Worm (Caenorhabditis elegans) whole organism, young adult: ENCODE results near the gene F35E8.13.
A peak's percentile ranks its signal among the peaks of the same experiment; 100 is the strongest.

Source experiments
- B0019.2 ChIP-seq: fragments of 200-800 bp; sonication (Bioruptor generic); conservative IDR thresholded peaks from 2 replicates; pipeline ENCODE4 v1.3.6; 2022; ENCODE audit warnings: missing genetic modification reagents, missing genetic modification characterization, missing compliant biosample characterization
- B0261.1 ChIP-seq: sonication (generic microtip); optimal IDR thresholded peaks from 2 replicates; lab custom pipeline; 2016; ENCODE audit warnings: mild to moderate bottlenecking, missing genetic modification characterization, moderate library complexity, missing compliant biosample characterization
- B0336.3 ChIP-seq: fragments of 200-800 bp; sonication (Bioruptor generic); IDR thresholded peaks from 2 replicates; pipeline ENCODE4 v1.3.6; 2022; ENCODE audit warnings: missing genetic modification characterization, missing compliant biosample characterization
- C06A6.2 ChIP-seq: fragments of 200-800 bp; sonication (Bioruptor generic); conservative IDR thresholded peaks from 2 replicates; pipeline ENCODE4 v1.3.6; 2022; ENCODE audit warnings: missing genetic modification characterization, missing compliant biosample characterization
- F33H1.4 ChIP-seq: fragments of 200-800 bp; sonication (Bioruptor generic); IDR thresholded peaks from 2 replicates; pipeline ENCODE4 v1.3.6; 2022; ENCODE audit warnings: missing genetic modification reagents, missing genetic modification characterization, missing compliant biosample characterization
- F55B11.4 ChIP-seq: sonication (generic microtip); optimal IDR thresholded peaks from 2 replicates; lab custom pipeline; 2016; ENCODE audit warnings: missing compliant biosample characterization, missing genetic modification characterization, borderline replicate concordance; ENCODE audit not compliant: insufficient read depth
- F57A8.1 ChIP-seq: fragments of 200-800 bp; sonication (Bioruptor generic); optimal IDR thresholded peaks from 2 replicates; lab custom pipeline; 2018; ENCODE audit warnings: mild to moderate bottlenecking, missing genetic modification characterization, moderate library complexity, missing compliant biosample characterization
- T26A5.8 ChIP-seq: sonication (generic microtip); optimal IDR thresholded peaks from 2 replicates; lab custom pipeline; 2016; ENCODE audit warnings: missing genetic modification characterization, missing compliant biosample characterization
- Y53G8AR.9 ChIP-seq: fragments of 200-800 bp; sonication (Bioruptor generic); conservative IDR thresholded peaks from 2 replicates; pipeline ENCODE4 v1.3.6; 2022; ENCODE audit warnings: missing genetic modification reagents, missing genetic modification characterization, missing compliant biosample characterization
- ZK185.1 ChIP-seq: sonication (generic microtip); optimal IDR thresholded peaks from 2 replicates; lab custom pipeline; 2016; ENCODE audit warnings: mild to moderate bottlenecking, missing genetic modification characterization, missing compliant biosample characterization; ENCODE audit not compliant: poor library complexity, severe bottlenecking
- akir-1 ChIP-seq: fragments of 200-800 bp; sonication (Bioruptor generic); optimal IDR thresholded peaks from 2 replicates; lab custom pipeline; 2018; ENCODE audit warnings: mild to moderate bottlenecking, missing genetic modification characterization, moderate library complexity, missing compliant biosample characterization
- ama-1 ChIP-seq, 3 experiments: fragments of 150-350 bp in 1 of 3; sonication (generic microtip) in 2 of 3; optimal IDR thresholded peaks; 2 replicates each; lab custom pipeline; 2014 to 2018; ENCODE audit warnings: missing biosample characterization in 2 of 3, missing genetic modification characterization in 2 of 3, missing genetic modification reagents in 2 of 3
- aptf-2 ChIP-seq: fragments of 200-800 bp; sonication (Bioruptor generic); conservative IDR thresholded peaks from 2 replicates; pipeline ENCODE4 v1.3.6; 2022; ENCODE audit warnings: missing genetic modification reagents, missing genetic modification characterization, missing compliant biosample characterization
- aptf-3 ChIP-seq: fragments of 200-800 bp; sonication (Bioruptor generic); IDR thresholded peaks from 2 replicates; pipeline ENCODE4 v1.3.6; 2022; ENCODE audit warnings: missing genetic modification characterization, missing compliant biosample characterization
- atf-7 ChIP-seq: sonication (generic microtip); optimal IDR thresholded peaks from 2 replicates; lab custom pipeline; 2017; ENCODE audit warnings: mild to moderate bottlenecking, missing genetic modification characterization, missing compliant biosample characterization
- bed-1 ChIP-seq: fragments of 200-800 bp; sonication (Bioruptor generic); IDR thresholded peaks from 2 replicates; pipeline ENCODE4 v1.3.6; 2022; ENCODE audit warnings: missing genetic modification reagents, missing genetic modification characterization, missing compliant biosample characterization
- ccch-3 ChIP-seq: fragments of 200-800 bp; sonication (Bioruptor generic); optimal IDR thresholded peaks from 2 replicates; lab custom pipeline; 2018; ENCODE audit warnings: mild to moderate bottlenecking, missing genetic modification characterization, missing compliant biosample characterization
- cebp-2 ChIP-seq: fragments of 200-800 bp; sonication (Bioruptor generic); IDR thresholded peaks from 2 replicates; pipeline ENCODE4 v1.3.6; 2022; ENCODE audit warnings: missing genetic modification characterization, missing compliant biosample characterization
- ceh-91 ChIP-seq: fragments of 200-800 bp; sonication (Bioruptor generic); IDR thresholded peaks from 2 replicates; pipeline ENCODE4 v1.3.6; 2022; ENCODE audit warnings: missing genetic modification reagents, missing genetic modification characterization, missing compliant biosample characterization
- chd-7 ChIP-seq: sonication (generic microtip); optimal IDR thresholded peaks from 2 replicates; lab custom pipeline; 2016; ENCODE audit warnings: mild to moderate bottlenecking, missing genetic modification characterization, moderate library complexity, missing compliant biosample characterization
- dox-1 ChIP-seq: fragments of 200-800 bp; sonication (Bioruptor generic); IDR thresholded peaks from 2 replicates; pipeline ENCODE4 v1.3.6; 2022; ENCODE audit warnings: missing genetic modification reagents, missing genetic modification characterization, missing compliant biosample characterization
- dpff-1 ChIP-seq: sonication (generic microtip); optimal IDR thresholded peaks from 2 replicates; lab custom pipeline; 2017; ENCODE audit warnings: mild to moderate bottlenecking, missing genetic modification characterization, missing compliant biosample characterization
- gei-17 ChIP-seq: fragments of 200-800 bp; sonication (Bioruptor generic); optimal IDR thresholded peaks from 2 replicates; lab custom pipeline; 2018; ENCODE audit warnings: mild to moderate bottlenecking, missing genetic modification characterization, missing compliant biosample characterization
- hlh-12 ChIP-seq: sonication (generic microtip); optimal IDR thresholded peaks from 2 replicates; lab custom pipeline; 2016; ENCODE audit warnings: missing genetic modification characterization, missing compliant biosample characterization
- hlh-26 ChIP-seq: fragments of 200-800 bp; sonication (Bioruptor generic); conservative IDR thresholded peaks from 2 replicates; pipeline ENCODE4 v1.3.6; 2022; ENCODE audit warnings: missing genetic modification reagents, missing genetic modification characterization, missing compliant biosample characterization
- hmg-1.2 ChIP-seq: fragments of 200-800 bp; sonication (Bioruptor generic); IDR thresholded peaks from 2 replicates; pipeline ENCODE4 v1.3.6; 2022; ENCODE audit warnings: missing genetic modification reagents, missing genetic modification characterization, missing compliant biosample characterization
- hsf-1 ChIP-seq: fragments of 200-800 bp; sonication (Bioruptor generic); IDR thresholded peaks from 2 replicates; pipeline ENCODE4 v1.3.6; 2022; ENCODE audit warnings: missing genetic modification reagents, missing genetic modification characterization, missing compliant biosample characterization
- lag-1 ChIP-seq: fragments of 200-800 bp; sonication (Bioruptor generic); IDR thresholded peaks from 2 replicates; pipeline ENCODE4 v1.3.6; 2022; ENCODE audit warnings: missing genetic modification reagents, missing genetic modification characterization, missing compliant biosample characterization
- let-526 ChIP-seq: fragments of 200-800 bp; sonication (Bioruptor generic); IDR thresholded peaks from 2 replicates; pipeline ENCODE4 v1.3.6; 2022; ENCODE audit warnings: missing genetic modification reagents, missing genetic modification characterization, missing compliant biosample characterization
- lir-1 ChIP-seq: fragments of 200-800 bp; sonication (Bioruptor generic); conservative IDR thresholded peaks from 2 replicates; pipeline ENCODE4 v1.3.6; 2022; ENCODE audit warnings: missing genetic modification reagents, missing genetic modification characterization, missing compliant biosample characterization
- madf-6 ChIP-seq: fragments of 200-800 bp; sonication (Bioruptor generic); IDR thresholded peaks from 2 replicates; pipeline ENCODE4 v1.3.6; 2022; ENCODE audit warnings: missing genetic modification reagents, missing genetic modification characterization, missing compliant biosample characterization
- madf-8 ChIP-seq: fragments of 200-800 bp; sonication (Bioruptor generic); conservative IDR thresholded peaks from 2 replicates; pipeline ENCODE4 v1.3.6; 2022; ENCODE audit warnings: missing genetic modification reagents, missing genetic modification characterization, missing compliant biosample characterization
- mel-28 ChIP-seq: sonication (generic microtip); optimal IDR thresholded peaks from 2 replicates; lab custom pipeline; 2016; ENCODE audit warnings: borderline replicate concordance, mild to moderate bottlenecking, missing genetic modification characterization, missing compliant biosample characterization
- nfya-2 ChIP-seq: fragments of 200-800 bp; sonication (Bioruptor generic); IDR thresholded peaks from 2 replicates; pipeline ENCODE4 v1.3.6; 2022; ENCODE audit warnings: missing genetic modification reagents, missing genetic modification characterization, missing compliant biosample characterization
- nfyb-1 ChIP-seq: fragments of 200-800 bp; sonication (Bioruptor generic); IDR thresholded peaks from 2 replicates; pipeline ENCODE4 v1.3.6; 2022; ENCODE audit warnings: missing genetic modification reagents, missing genetic modification characterization, missing compliant biosample characterization
- nhr-120 ChIP-seq: fragments of 200-800 bp; sonication (Bioruptor generic); IDR thresholded peaks from 2 replicates; pipeline ENCODE4 v1.3.6; 2022; ENCODE audit warnings: missing genetic modification characterization, missing compliant biosample characterization
- nhr-179 ChIP-seq: sonication (generic microtip); optimal IDR thresholded peaks from 2 replicates; lab custom pipeline; 2016; ENCODE audit warnings: mild to moderate bottlenecking, missing genetic modification characterization, missing compliant biosample characterization
- nhr-27 ChIP-seq: fragments of 200-800 bp; sonication (Bioruptor generic); optimal IDR thresholded peaks from 2 replicates; lab custom pipeline; 2018; ENCODE audit warnings: mild to moderate bottlenecking, missing genetic modification characterization, moderate library complexity, missing compliant biosample characterization
- rcor-1 ChIP-seq: fragments of 200-800 bp; sonication (Bioruptor generic); IDR thresholded peaks from 2 replicates; pipeline ENCODE4 v1.3.6; 2022; ENCODE audit warnings: missing genetic modification reagents, missing genetic modification characterization, missing compliant biosample characterization
- rec-8 ChIP-seq, 2 experiments: sonication (generic microtip); optimal IDR thresholded peaks; 2 replicates each; lab custom pipeline; 2016; ENCODE audit warnings: mild to moderate bottlenecking in 2 of 2, missing genetic modification characterization in 2 of 2, missing genetic modification reagents in 2 of 2, missing genotype in 2 of 2, missing biosample characterization in 1 of 2, missing compliant biosample characterization in 1 of 2, moderate library complexity in 1 of 2
- repo-1 ChIP-seq: sonication (generic microtip); optimal IDR thresholded peaks from 2 replicates; lab custom pipeline; 2017; ENCODE audit warnings: mild to moderate bottlenecking, missing genetic modification characterization, missing compliant biosample characterization
- snpc-1.1 ChIP-seq: sonication (generic microtip); optimal IDR thresholded peaks from 2 replicates; lab custom pipeline; 2017; ENCODE audit warnings: missing genetic modification characterization, mild to moderate bottlenecking, missing compliant biosample characterization, antibody characterized with exemption, moderate library complexity, missing genotype, missing genetic modification reagents; ENCODE audit not compliant: insufficient read depth
- tbx-9 ChIP-seq: sonication (generic microtip); optimal IDR thresholded peaks from 2 replicates; lab custom pipeline; 2016; ENCODE audit warnings: borderline replicate concordance, missing genetic modification characterization, inconsistent platforms, missing compliant biosample characterization
- unc-130 ChIP-seq: sonication (generic microtip); optimal IDR thresholded peaks from 2 replicates; lab custom pipeline; 2016; ENCODE audit warnings: missing genetic modification reagents, missing genetic modification characterization, missing compliant biosample characterization
- ztf-18 ChIP-seq: sonication (generic microtip); optimal IDR thresholded peaks from 2 replicates; lab custom pipeline; 2016; ENCODE audit warnings: missing genotype, mild to moderate bottlenecking, missing genetic modification characterization, missing compliant biosample characterization
- ztf-22 ChIP-seq: fragments of 200-800 bp; sonication (Bioruptor generic); optimal IDR thresholded peaks from 2 replicates; lab custom pipeline; 2018; ENCODE audit warnings: mild to moderate bottlenecking, missing genetic modification characterization, moderate library complexity, missing compliant biosample characterization

Gene F35E8.13

DNA sequence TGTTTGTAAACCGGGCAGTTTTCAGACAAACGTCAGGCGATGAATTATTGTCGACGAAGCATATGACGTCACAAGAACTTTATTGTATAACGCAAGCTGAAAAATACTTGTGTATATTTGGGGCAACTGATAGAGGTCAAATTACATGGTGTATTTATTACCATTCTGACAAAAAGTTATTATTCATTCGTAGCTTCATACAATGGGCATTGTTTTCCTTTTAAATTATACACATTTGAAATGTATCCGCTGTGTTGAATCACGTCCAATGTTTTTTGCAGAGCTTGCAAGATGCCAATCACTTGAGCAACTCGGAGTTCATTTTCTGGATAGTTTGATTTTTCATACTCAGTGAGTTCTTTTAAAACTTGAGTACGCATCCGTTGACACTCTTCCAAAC lies at the start of gene F35E8.13:
TSS of gene F35E8.13 (plus strand) at position 301 of the 400 bp plus-strand sequence.
- TF ChIP-seq ama-1 (optimal IDR thresholded peaks at IDR 0.05; lab: Kevin White, UChicago) (no peak), ama-1 (GFP tag; optimal IDR thresholded peaks at IDR 0.05; lab: Kevin White, UChicago) (no peak), nhr-27 (tag; lab: Kevin White, UChicago) (no peak), dpff-1 (no peak), F33H1.4 (GFP tag; lab: Robert Waterston, UW) (no peak), nfyb-1 (no peak), C06A6.2 (GFP tag; lab: Robert Waterston, UW) (no peak), F57A8.1 (GFP tag; lab: Kevin White, UChicago) (no peak)

DNA sequence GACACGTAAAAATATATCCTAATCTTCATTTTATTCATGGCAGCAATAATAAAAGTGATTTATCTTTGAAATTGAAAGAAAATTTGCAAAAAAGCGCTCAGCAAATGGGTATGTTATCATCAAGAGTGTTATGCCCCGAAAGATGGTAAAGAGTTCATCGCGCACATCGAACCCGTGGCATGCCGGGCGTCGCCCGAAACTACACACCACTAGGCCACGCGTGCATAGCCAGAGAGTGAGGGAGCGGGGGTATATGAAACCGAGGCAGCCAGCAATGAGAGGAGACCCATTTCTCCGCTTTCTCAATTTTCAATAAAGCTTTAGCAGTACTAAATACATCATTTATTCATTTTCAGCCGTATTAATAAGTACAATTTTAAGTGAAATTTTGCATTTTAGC lies 49.3 kb upstream of the F35E8.13 start:
- TF ChIP-seq aptf-2 (GFP tag; lab: Robert Waterston, UW) (0 out of 2 replicates have a peak, but pooled peaks have one; percentile 49), snpc-1.1 (tag; lab: Kevin White, UChicago) (peak; percentile 83), madf-8 (GFP tag; lab: Robert Waterston, UW) (peak; percentile 43), atf-7 (tag; lab: Kevin White, UChicago) (peak; percentile 88), aptf-3 (GFP tag; lab: Robert Waterston, UW) (peak; percentile 98), F55B11.4 (tag; lab: Kevin White, UChicago) (no peak), ccch-3 (GFP tag; lab: Kevin White, UChicago) (peak; percentile 70), cebp-2 (GFP tag; lab: Robert Waterston, UW) (peak; percentile 96), ztf-22 (GFP tag; lab: Kevin White, UChicago) (peak; percentile 76), Y53G8AR.9 (GFP tag; lab: Robert Waterston, UW) (peak; percentile 81), ztf-18 (tag; lab: Kevin White, UChicago) (peak; percentile 85), rec-8 (tag; optimal IDR thresholded peaks at IDR 0.05; lab: Kevin White, UChicago) (peak; percentile 94 to 98), let-526 (GFP tag; lab: Robert Waterston, UW) (peak; percentile 89), hlh-26 (GFP tag; lab: Robert Waterston, UW) (0 out of 2 replicates have a peak, but pooled peaks have one; percentile 46), nhr-120 (GFP tag; lab: Robert Waterston, UW) (peak; percentile 95), C06A6.2 (GFP tag; lab: Robert Waterston, UW) (peak; percentile 83), ceh-91 (GFP tag; lab: Robert Waterston, UW) (peak; percentile 71), hlh-12 (tag; lab: Kevin White, UChicago) (peak; percentile 92), nhr-179 (tag; lab: Kevin White, UChicago) (peak; percentile 86), lir-1 (peak; percentile 78), bed-1 (GFP tag; lab: Robert Waterston, UW) (peak; percentile 95), hmg-1.2 (peak; percentile 87), mel-28 (tag; lab: Kevin White, UChicago) (peak; percentile 80), B0336.3 (GFP tag; lab: Robert Waterston, UW) (peak; percentile 87; the same call in 1 of the 2 replicates), lag-1 (GFP tag; lab: Robert Waterston, UW) (0 out of 2 replicates have a peak, but pooled peaks have one; percentile 63), B0019.2 (GFP tag; lab: Robert Waterston, UW) (0 out of 2 replicates have a peak, but pooled peaks have one; percentile 36), dox-1 (GFP tag; lab: Robert Waterston, UW) (peak; percentile 96), rcor-1 (peak; percentile 87), tbx-9 (tag; lab: Kevin White, UChicago) (peak; percentile 96), B0261.1 (tag; lab: Kevin White, UChicago) (peak; percentile 99), hsf-1 (peak; percentile 67; the same call in 1 of the 2 replicates), T26A5.8 (tag; lab: Kevin White, UChicago) (peak; percentile 95), ZK185.1 (tag; lab: Kevin White, UChicago) (peak; percentile 95), madf-6 (GFP tag; lab: Robert Waterston, UW) (peak; percentile 81), chd-7 (tag; lab: Kevin White, UChicago) (peak; percentile 95), nfya-2 (GFP tag; lab: Robert Waterston, UW) (0 out of 2 replicates have a peak, but pooled peaks have one; percentile 49), repo-1 (tag; lab: Kevin White, UChicago) (peak; percentile 93), akir-1 (GFP tag; lab: Kevin White, UChicago) (peak; percentile 41), gei-17 (GFP tag; lab: Kevin White, UChicago) (peak; percentile 73), unc-130 (GFP tag; lab: Kevin White, UChicago) (peak; percentile 81)
